Worm (Caenorhabditis elegans): ENCODE results near the gene snt-5.

The snt-5 gene

ce11 chrV:1411459-1411858 is at the start of gene snt-5:
Gene snt-5, minus strand, starts transcription at chrV:1411559.
- TF ChIP-seq nhr-28 (tag; optimal IDR thresholded peaks at IDR 0.05) (no peak), efl-1 (optimal IDR thresholded peaks at IDR 0.05) (no peak), efl-1 (GFP tag; optimal IDR thresholded peaks at IDR 0.05 in 1 of 2) (peak in 1 of 2 experiments; percentile 36)

DNA sequence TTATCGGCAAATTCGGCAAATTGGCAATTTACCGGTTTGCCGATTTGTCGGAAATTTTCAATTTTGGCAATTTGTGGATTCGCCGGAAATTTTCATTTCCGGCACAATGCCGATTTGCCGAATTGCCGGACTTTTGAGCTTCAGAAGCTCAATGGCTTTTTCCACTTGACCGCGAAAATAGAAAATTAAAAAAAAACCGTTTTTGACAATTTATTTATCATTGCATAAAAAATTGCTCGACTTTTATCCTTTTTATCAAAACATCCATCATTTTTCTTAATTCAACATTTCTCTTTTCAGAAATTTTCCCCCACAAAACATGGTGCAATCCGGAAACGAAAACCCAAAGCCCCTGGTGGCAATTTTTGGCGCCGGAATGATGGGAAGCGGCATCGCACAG is 48.7 kb upstream of the snt-5 start, which contains the start of gene hacd-1:
Gene hacd-1 (plus strand): TSS at position 301 of the 400 bp plus-strand sequence.
- no peak for TF ChIP-seq fkh-4 (tag; optimal IDR thresholded peaks at IDR 0.05; ENCODE audit: borderline replicate concordance)
- TF ChIP-seq xbp-1 (tag; optimal IDR thresholded peaks at IDR 0.05) = no peak
- TF ChIP-seq mep-1 (tag; optimal IDR thresholded peaks at IDR 0.05) = no peak
- no peak for TF ChIP-seq blmp-1 (tag; optimal IDR thresholded peaks at IDR 0.05)
- TF ChIP-seq lir-3 (tag; optimal IDR thresholded peaks at IDR 0.05; ENCODE audit: poor library complexity) = no peak
- TF ChIP-seq nhr-76 (tag; optimal IDR thresholded peaks at IDR 0.05) = no peak

DNA sequence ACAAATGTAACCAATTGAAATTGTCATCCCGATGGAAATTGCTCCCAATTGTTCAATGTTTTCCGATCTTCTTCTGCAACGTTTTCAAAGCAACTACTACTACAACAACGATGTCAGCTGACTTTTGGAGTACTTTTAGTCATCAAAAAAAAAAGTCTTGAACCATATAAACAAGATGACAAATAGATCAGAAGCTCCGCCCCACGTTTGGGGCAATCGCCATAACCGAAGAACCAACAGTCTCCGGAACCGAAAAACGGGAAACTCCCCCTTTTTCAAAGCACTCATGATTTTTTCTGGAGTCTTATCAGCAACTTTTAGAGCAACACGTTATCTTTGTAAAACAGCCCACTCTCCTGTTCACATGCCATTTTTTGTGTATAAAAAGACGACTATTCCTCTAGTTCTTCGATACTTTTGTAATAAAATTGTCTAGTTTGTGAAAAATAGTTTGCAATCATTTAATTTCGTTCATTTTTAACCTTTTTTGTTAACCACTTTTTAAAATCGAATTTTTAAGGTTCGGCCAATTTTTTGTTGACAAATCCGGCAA is 48.1 kb upstream of the snt-5 start:
- no peak for TF ChIP-seq alr-1 (tag; optimal IDR thresholded peaks at IDR 0.05; ENCODE audit: borderline replicate concordance)
- TF ChIP-seq efl-1 (optimal IDR thresholded peaks at IDR 0.05) = no peak
- TF ChIP-seq efl-1 (GFP tag; optimal IDR thresholded peaks at IDR 0.05 in 1 of 2) = peak in 1 of 2 experiments; percentile 91
- peak; percentile 18 for TF ChIP-seq nhr-20 (tag; optimal IDR thresholded peaks at IDR 0.05)
- peak; percentile 79 for TF ChIP-seq elt-2 (tag; optimal IDR thresholded peaks at IDR 0.05)
- TF ChIP-seq jun-1 (tag; optimal IDR thresholded peaks at IDR 0.05) = peak; percentile 44
- no peak for TF ChIP-seq snpc-4 (tag; optimal IDR thresholded peaks at IDR 0.05)
- TF ChIP-seq lin-35 (GFP tag; optimal IDR thresholded peaks at IDR 0.05) = peak in 1 of 2 experiments; percentile 12
- TF ChIP-seq ces-1 (GFP tag; optimal IDR thresholded peaks at IDR 0.05) = no peak
- no peak for TF ChIP-seq swsn-7 (tag; optimal IDR thresholded peaks at IDR 0.05)
- no peak for TF ChIP-seq pag-3 (tag; optimal IDR thresholded peaks at IDR 0.05; ENCODE audit: borderline replicate concordance, insufficient read depth)

DNA sequence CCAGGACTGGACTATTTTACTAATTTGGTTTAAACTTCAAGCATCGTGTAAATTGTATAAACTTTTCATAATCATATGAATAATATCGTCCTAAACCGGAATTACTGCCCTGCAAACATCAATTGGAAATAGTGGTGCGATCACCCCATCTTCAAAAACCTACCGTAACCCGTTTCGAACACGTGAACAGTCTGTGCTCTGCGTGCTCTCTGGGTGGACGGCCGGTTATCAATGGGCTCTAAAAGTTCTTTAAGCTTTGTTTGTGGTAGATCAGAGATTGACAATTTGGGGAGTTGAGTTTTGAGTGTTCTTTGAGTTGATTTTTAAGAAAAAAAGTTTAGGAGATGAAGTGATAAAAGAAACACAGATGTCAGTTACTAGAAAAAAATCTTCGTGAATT is 45.3 kb upstream of the snt-5 start:
- TF ChIP-seq lsy-2 (tag; optimal IDR thresholded peaks at IDR 0.05) = peak in 1 of 2 experiments; percentile 54
- TF ChIP-seq ceh-63 (GFP tag; optimal IDR thresholded peaks at IDR 0.05) = no peak
- TF ChIP-seq nhr-237 (tag; optimal IDR thresholded peaks at IDR 0.05) = no peak
- no peak for TF ChIP-seq efl-1 (optimal IDR thresholded peaks at IDR 0.05)
- TF ChIP-seq efl-1 (GFP tag; optimal IDR thresholded peaks at IDR 0.05 in 1 of 2) = peak in 1 of 2 experiments; percentile 81
- TF ChIP-seq lin-35 (GFP tag; optimal IDR thresholded peaks at IDR 0.05) = peak in 1 of 2 experiments; percentile 16
- TF ChIP-seq ceh-90 (tag; optimal IDR thresholded peaks at IDR 0.05) = no peak

DNA sequence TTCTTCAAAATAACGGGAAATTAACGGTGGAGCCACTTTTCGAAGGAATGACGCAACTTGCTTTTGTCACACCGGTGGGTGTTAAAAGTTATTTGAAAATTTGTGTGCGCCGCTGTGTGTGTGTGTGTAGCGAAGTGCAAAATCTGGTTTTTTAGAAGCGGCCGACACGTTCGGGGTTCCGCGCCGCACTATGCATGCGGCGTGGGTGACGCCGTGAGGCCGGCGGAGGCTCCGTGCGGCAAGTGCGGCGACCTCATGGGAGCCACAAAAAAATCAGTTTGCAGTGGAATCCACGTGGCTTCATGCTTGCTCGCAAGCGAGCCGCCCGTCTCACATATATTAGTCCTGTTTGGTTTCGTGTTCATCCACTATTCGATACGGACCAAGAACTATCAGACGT is 43.9 kb upstream of the snt-5 start:
- TF ChIP-seq ceh-8 (GFP tag; optimal IDR thresholded peaks at IDR 0.05) = no peak
- TF ChIP-seq snpc-4 (tag; optimal IDR thresholded peaks at IDR 0.05) = peak; percentile 55

ce11 chrV:1454762-1455161 is 43.4 kb upstream of the snt-5 start, which contains the start of gene chil-14:
Gene chil-14, plus strand, starts transcription at chrV:1455062.
- TF ChIP-seq skn-1 (tag; optimal IDR thresholded peaks at IDR 0.05) (no peak), lin-13 (GFP tag; optimal IDR thresholded peaks at IDR 0.05) (no peak), sptf-1 (tag; optimal IDR thresholded peaks at IDR 0.05) (no peak), isw-1 (GFP tag; IDR thresholded peaks at IDR 0.05) (no peak), swsn-7 (tag; optimal IDR thresholded peaks at IDR 0.05) (no peak), fkh-4 (tag; optimal IDR thresholded peaks at IDR 0.05; ENCODE audit: borderline replicate concordance) (no peak), hlh-4 (tag; optimal IDR thresholded peaks at IDR 0.05) (no peak), nhr-11 (tag; optimal IDR thresholded peaks at IDR 0.05) (no peak), nhr-85 (tag) (no peak), nhr-47 (tag; optimal IDR thresholded peaks at IDR 0.05) (no peak), unc-98 (GFP tag; IDR thresholded peaks at IDR 0.05) (no peak), tlp-1 (tag; optimal IDR thresholded peaks at IDR 0.05) (no peak), pax-3 (tag; optimal IDR thresholded peaks at IDR 0.05) (no peak)
